Worm (Caenorhabditis elegans): ENCODE measurements around the gene str-61.

DNA sequence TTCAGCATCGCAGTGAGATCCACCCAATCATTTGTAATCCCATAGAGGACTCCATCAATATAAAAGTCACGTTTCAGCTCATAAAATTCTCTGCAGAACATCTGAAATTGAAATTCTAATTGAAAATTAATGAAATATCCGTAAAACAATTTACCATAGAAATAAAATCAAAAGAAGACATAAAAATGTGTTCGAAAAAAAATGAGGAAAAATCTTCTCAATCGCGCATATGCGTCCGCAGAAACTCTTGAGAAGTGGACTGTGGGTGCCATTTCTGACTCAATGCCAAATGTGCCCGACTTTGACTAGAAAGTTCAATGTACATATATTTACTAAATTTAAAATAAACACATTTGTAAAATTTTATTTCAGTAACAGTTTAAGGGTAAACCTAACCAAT is 2.6 kb downstream of the str-61 start, which contains the start of gene F14F8.9:
- no peak for TF ChIP-seq cog-1 (tag; optimal IDR thresholded peaks at IDR 0.05)
- no peak for TF ChIP-seq ztf-29 (GFP tag; IDR thresholded peaks at IDR 0.05)
- no peak for TF ChIP-seq T22C8.4 (GFP tag; IDR thresholded peaks at IDR 0.05)
- no peak for TF ChIP-seq med-1 (GFP tag; optimal IDR thresholded peaks at IDR 0.05; ENCODE audit: insufficient read depth)
- TF ChIP-seq ztf-23 (GFP tag; IDR thresholded peaks at IDR 0.05): no peak
- no peak for TF ChIP-seq klf-2 (GFP tag; conservative IDR thresholded peaks at IDR 0.05)
- TF ChIP-seq ref-1 (GFP tag; conservative IDR thresholded peaks at IDR 0.05): no peak
- TF ChIP-seq flt-1 (GFP tag; IDR thresholded peaks at IDR 0.05): no peak
- no peak for TF ChIP-seq tab-1 (GFP tag; IDR thresholded peaks at IDR 0.05)
